Fruit fly (Drosophila melanogaster) whole organism, prepupa: ENCODE measurements around the gene Cks85A.
A peak's percentile ranks its signal among the peaks of the same experiment; 100 is the strongest.

Experiments
- CG11294 ChIP-seq: fragments of 200-800 bp; sonication (Bioruptor generic); IDR thresholded peaks from 2 replicates; pipeline ENCODE4 v1.3.6; 2022; ENCODE audit warnings: missing biosample characterization, missing genetic modification characterization
- CG11762 ChIP-seq: fragments of 200-800 bp; sonication (Bioruptor generic); optimal IDR thresholded peaks from 3 replicates; lab custom pipeline; 2016; ENCODE audit warnings: missing biosample characterization, missing genetic modification characterization; ENCODE audit not compliant: insufficient read depth
- CG11902 ChIP-seq: fragments of 200-800 bp; sonication (Bioruptor generic); optimal IDR thresholded peaks from 3 replicates; lab custom pipeline; 2016; ENCODE audit warnings: missing biosample characterization, missing genetic modification characterization
- CG15336 ChIP-seq: fragments of 200-800 bp; sonication (Bioruptor generic); IDR thresholded peaks from 2 replicates; pipeline ENCODE4 v1.3.6; 2022; ENCODE audit warnings: missing biosample characterization, missing genetic modification characterization
- CG1621 ChIP-seq: fragments of 200-800 bp; sonication (Bioruptor generic); optimal IDR thresholded peaks from 3 replicates; lab custom pipeline; 2018; ENCODE audit warnings: missing biosample characterization, mild to moderate bottlenecking, missing genetic modification characterization
- CG31627 ChIP-seq: fragments of 200-800 bp; sonication (Bioruptor generic); optimal IDR thresholded peaks from 3 replicates; lab custom pipeline; 2016; ENCODE audit warnings: missing biosample characterization, missing genetic modification characterization
- CG34406 ChIP-seq: fragments of 200-800 bp; sonication (Bioruptor generic); optimal IDR thresholded peaks from 3 replicates; lab custom pipeline; 2016; ENCODE audit warnings: missing biosample characterization, missing genetic modification characterization
- CG3919 ChIP-seq: fragments of 200-800 bp; sonication (Bioruptor generic); optimal IDR thresholded peaks from 3 replicates; lab custom pipeline; 2016; ENCODE audit warnings: missing biosample characterization, missing genetic modification characterization
- CG4318 ChIP-seq: fragments of 200-800 bp; sonication (Bioruptor generic); optimal IDR thresholded peaks from 3 replicates; lab custom pipeline; 2017; ENCODE audit warnings: missing biosample characterization, mild to moderate bottlenecking, missing genetic modification characterization
- CG6163 ChIP-seq: fragments of 200-800 bp; sonication (Bioruptor generic); IDR thresholded peaks from 3 replicates; pipeline ENCODE4 v1.3.6; 2022; ENCODE audit warnings: missing biosample characterization, missing genetic modification characterization
- CG6854 ChIP-seq: fragments of 200-800 bp; sonication (Bioruptor generic); optimal IDR thresholded peaks from 2 replicates; lab custom pipeline; 2017; ENCODE audit warnings: missing biosample characterization, mild to moderate bottlenecking, missing genetic modification characterization
- CG8119 ChIP-seq: fragments of 200-800 bp; sonication (Bioruptor generic); IDR thresholded peaks from 3 replicates; pipeline ENCODE4 v1.3.6; 2022; ENCODE audit warnings: missing biosample characterization, missing genetic modification characterization
- CG8319 ChIP-seq: fragments of 200-800 bp; sonication (Bioruptor generic); optimal IDR thresholded peaks from 3 replicates; lab custom pipeline; 2016; ENCODE audit warnings: missing biosample characterization, missing genetic modification characterization
- CG8632 ChIP-seq: fragments of 200-800 bp; sonication (Bioruptor generic); optimal IDR thresholded peaks from 3 replicates; lab custom pipeline; 2016; ENCODE audit warnings: missing biosample characterization, missing genetic modification characterization
- CG9139 ChIP-seq: fragments of 200-800 bp; sonication (Bioruptor generic); optimal IDR thresholded peaks from 3 replicates; lab custom pipeline; 2017; ENCODE audit warnings: missing biosample characterization, mild to moderate bottlenecking, missing genetic modification characterization
- Eip75B ChIP-seq: fragments of 200-800 bp; sonication (Bioruptor generic); optimal IDR thresholded peaks from 3 replicates; lab custom pipeline; 2016; ENCODE audit warnings: missing biosample characterization, missing genetic modification characterization
- Eip78C ChIP-seq: fragments of 200-800 bp; sonication (Bioruptor generic); peaks from one replicate; lab custom pipeline; 2016; ENCODE audit warnings: missing biosample characterization, missing genetic modification characterization
- Eip93F ChIP-seq: fragments of 200-800 bp; sonication (Bioruptor generic); optimal IDR thresholded peaks from 2 replicates; lab custom pipeline; 2016; ENCODE audit warnings: missing biosample characterization, mild to moderate bottlenecking, missing genetic modification characterization
- Ets21C ChIP-seq: fragments of 200-800 bp; sonication (Bioruptor generic); optimal IDR thresholded peaks from 3 replicates; lab custom pipeline; 2016; ENCODE audit warnings: missing biosample characterization, missing genetic modification characterization
- Ets96B ChIP-seq: fragments of 200-800 bp; optimal IDR thresholded peaks from 2 replicates; lab custom pipeline; 2019; ENCODE audit warnings: missing biosample characterization, mild to moderate bottlenecking, missing genetic modification characterization, moderate library complexity
- Gug ChIP-seq: fragments of 200-800 bp; sonication (Bioruptor generic); IDR thresholded peaks from 2 replicates; pipeline ENCODE4 v1.3.6; 2022; ENCODE audit warnings: missing biosample characterization, missing genetic modification characterization
- Hr39 ChIP-seq: fragments of 200-800 bp; sonication (Bioruptor generic); optimal IDR thresholded peaks from 2 replicates; lab custom pipeline; 2016; ENCODE audit warnings: missing biosample characterization, missing genetic modification characterization
- Hr4 ChIP-seq: fragments of 200-800 bp; sonication (Bioruptor generic); optimal IDR thresholded peaks from 3 replicates; lab custom pipeline; 2016; ENCODE audit warnings: missing biosample characterization, missing genetic modification characterization
- Lpt ChIP-seq: fragments of 200-800 bp; sonication (Bioruptor generic); optimal IDR thresholded peaks from 3 replicates; lab custom pipeline; 2016; ENCODE audit warnings: missing biosample characterization, missing genetic modification characterization
- Smox ChIP-seq: fragments of 200-800 bp; sonication (Bioruptor generic); optimal IDR thresholded peaks from 3 replicates; lab custom pipeline; 2016; ENCODE audit warnings: missing biosample characterization, missing genetic modification characterization
- Sox102F ChIP-seq: fragments of 200-800 bp; sonication (Bioruptor generic); optimal IDR thresholded peaks from 2 replicates; lab custom pipeline; 2016; ENCODE audit warnings: missing biosample characterization, mild to moderate bottlenecking, missing genetic modification characterization
- Sox14 ChIP-seq: fragments of 200-800 bp; sonication (Bioruptor generic); optimal IDR thresholded peaks from 3 replicates; lab custom pipeline; 2016; ENCODE audit warnings: missing biosample characterization, missing genetic modification characterization
- Sox15 ChIP-seq: fragments of 200-800 bp; sonication (Bioruptor generic); optimal IDR thresholded peaks from 3 replicates; lab custom pipeline; 2016; ENCODE audit warnings: missing biosample characterization, missing genetic modification characterization
- achi ChIP-seq: fragments of 200-800 bp; sonication (Bioruptor generic); optimal IDR thresholded peaks from 3 replicates; lab custom pipeline; 2016; ENCODE audit warnings: missing biosample characterization, missing genetic modification characterization
- acj6 ChIP-seq: fragments of 200-800 bp; sonication (Bioruptor generic); optimal IDR thresholded peaks from 3 replicates; lab custom pipeline; 2016; ENCODE audit warnings: missing biosample characterization, missing genetic modification characterization
- cyc ChIP-seq: fragments of 200-800 bp; sonication (Bioruptor generic); optimal IDR thresholded peaks from 3 replicates; lab custom pipeline; 2016; ENCODE audit warnings: missing biosample characterization, missing genetic modification characterization
- dac ChIP-seq: fragments of 200-800 bp; sonication (Bioruptor generic); optimal IDR thresholded peaks from 2 replicates; lab custom pipeline; 2017; ENCODE audit warnings: missing biosample characterization, mild to moderate bottlenecking, missing genetic modification characterization
- eg ChIP-seq: fragments of 200-800 bp; sonication (Bioruptor generic); IDR thresholded peaks from 3 replicates; pipeline ENCODE4 v1.3.6; 2022; ENCODE audit warnings: missing biosample characterization, missing genetic modification characterization
- esn ChIP-seq: fragments of 200-800 bp; sonication (Bioruptor generic); optimal IDR thresholded peaks from 2 replicates; lab custom pipeline; 2016; ENCODE audit warnings: missing biosample characterization, mild to moderate bottlenecking, missing genetic modification characterization, moderate library complexity
- fd59A ChIP-seq: fragments of 200-800 bp; sonication (Bioruptor generic); optimal IDR thresholded peaks from 2 replicates; lab custom pipeline; 2017; ENCODE audit warnings: missing biosample characterization, mild to moderate bottlenecking, missing genetic modification characterization, missing genetic modification reagents
- fd85E ChIP-seq: fragments of 200-800 bp; sonication (Bioruptor generic); optimal IDR thresholded peaks from 3 replicates; lab custom pipeline; 2016; ENCODE audit warnings: missing biosample characterization, missing genetic modification characterization
- fkh ChIP-seq: fragments of 200-800 bp; sonication (Bioruptor generic); optimal IDR thresholded peaks from 3 replicates; lab custom pipeline; 2017; ENCODE audit warnings: missing biosample characterization, mild to moderate bottlenecking, missing genetic modification characterization, moderate library complexity
- lz ChIP-seq: fragments of 200-800 bp; sonication (Bioruptor generic); optimal IDR thresholded peaks from 3 replicates; lab custom pipeline; 2016; ENCODE audit warnings: missing biosample characterization, missing genetic modification characterization
- pdm3 ChIP-seq: fragments of 200-800 bp; sonication (Bioruptor generic); optimal IDR thresholded peaks from 3 replicates; lab custom pipeline; 2016; ENCODE audit warnings: missing biosample characterization, missing genetic modification characterization
- salr ChIP-seq, 2 experiments: fragments of 200-800 bp; sonication (Bioruptor generic); optimal IDR thresholded peaks; 3 replicates each; lab custom pipeline; 2016 to 2018; ENCODE audit warnings: missing biosample characterization in 2 of 2, missing genetic modification characterization in 2 of 2, mild to moderate bottlenecking in 1 of 2
- spab ChIP-seq: fragments of 200-800 bp; sonication (Bioruptor generic); optimal IDR thresholded peaks from 2 replicates; lab custom pipeline; 2017; ENCODE audit warnings: missing biosample characterization, mild to moderate bottlenecking, missing genetic modification characterization, missing genetic modification reagents
- ss ChIP-seq, 2 experiments: fragments of 200-800 bp; sonication (Bioruptor generic); optimal IDR thresholded peaks; 2 replicates in 1 of 2; 3 replicates in 1 of 2; lab custom pipeline; 2017 to 2018; ENCODE audit warnings: mild to moderate bottlenecking in 2 of 2, missing biosample characterization in 2 of 2, missing genetic modification characterization in 2 of 2, moderate library complexity in 1 of 2
- svp ChIP-seq: fragments of 200-800 bp; sonication (Bioruptor generic); peaks from one replicate; lab custom pipeline; 2016; ENCODE audit warnings: missing biosample characterization, missing genetic modification characterization
- topi ChIP-seq: fragments of 200-800 bp; sonication (Bioruptor generic); optimal IDR thresholded peaks from 3 replicates; lab custom pipeline; 2016; ENCODE audit warnings: missing biosample characterization, missing genetic modification characterization
- vri ChIP-seq: fragments of 200-800 bp; sonication (Bioruptor generic); optimal IDR thresholded peaks from 3 replicates; lab custom pipeline; 2016; ENCODE audit warnings: missing biosample characterization, mild to moderate bottlenecking, missing genetic modification characterization

Cks85A gene

DNA sequence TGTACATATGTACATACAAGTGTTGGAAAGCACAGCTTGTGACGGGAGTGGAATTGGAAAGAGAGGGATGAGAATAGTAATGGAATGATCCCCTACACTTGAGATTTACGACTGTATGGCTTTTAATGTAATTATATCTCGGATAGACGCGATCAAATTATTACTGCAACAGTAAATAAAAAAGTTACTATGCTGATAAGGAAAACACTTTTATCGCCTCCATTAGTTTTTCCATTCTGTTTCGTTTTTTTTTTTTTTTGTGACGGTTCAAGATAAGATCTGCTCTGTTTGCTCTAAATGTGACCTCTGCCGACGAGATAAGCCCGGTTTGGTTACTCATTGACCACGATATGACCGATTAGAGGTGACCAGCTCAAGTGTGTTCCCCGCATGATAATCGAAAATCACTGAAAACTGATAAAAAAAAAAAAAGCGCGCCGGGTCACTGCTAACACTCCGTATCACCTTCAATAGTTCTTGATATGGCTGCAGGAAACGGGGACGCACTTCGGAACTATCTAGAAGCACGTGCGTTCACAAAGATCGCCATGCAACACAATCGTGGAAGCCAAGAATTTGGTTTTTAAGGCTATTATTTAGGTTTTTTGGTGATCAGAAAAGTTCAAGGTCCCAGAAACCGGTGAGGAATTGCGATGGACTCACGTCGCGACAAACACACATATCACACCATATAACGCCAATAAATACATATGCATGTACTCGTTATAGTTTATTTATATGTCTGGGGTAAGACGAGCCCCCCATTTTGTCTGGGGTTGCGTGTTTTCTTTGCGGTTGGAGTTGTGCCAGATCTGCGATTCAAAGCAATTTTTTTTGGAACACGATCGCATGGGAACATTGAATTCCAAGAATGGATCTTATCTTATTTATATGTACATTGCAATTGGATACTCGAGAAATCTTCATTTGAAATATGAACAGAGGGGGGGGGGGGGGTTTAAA, 47.4 kb downstream of the Cks85A start, which contains the start of gene p (continued):
- TF ChIP-seq CG11762 (GFP tag; lab: Kevin White, UChicago) (peak; percentile 37), CG1621 (peak; percentile 5), CG31627 (peak; percentile 53), lz (peak; percentile 47), esn (GFP tag; lab: Kevin White, UChicago) (peak; percentile 47), Sox102F (GFP tag; lab: Kevin White, UChicago) (peak; percentile 58), fd59A (GFP tag; lab: Kevin White, UChicago) (no peak), pdm3 (GFP tag; lab: Kevin White, UChicago) (peak; percentile 61), CG6163 (GFP tag; lab: Robert Waterston, UW) (peak; percentile 49; the same call in 2 of the 3 replicates), cyc (GFP tag; lab: Kevin White, UChicago) (peak; percentile 60), spab (GFP tag; lab: Kevin White, UChicago) (no peak), CG15336 (GFP tag; lab: Robert Waterston, UW) (0 out of 2 replicates have a peak, but pooled peaks have one; percentile 32), Hr4 (peak; percentile 46), CG9139 (GFP tag; lab: Kevin White, UChicago) (no peak), CG3919 (GFP tag; lab: Kevin White, UChicago) (peak; percentile 70), fd85E (GFP tag; lab: Kevin White, UChicago) (no peak), Lpt (GFP tag; lab: Kevin White, UChicago) (peak; percentile 44), eg (GFP tag; lab: Robert Waterston, UW) (peak; percentile 66; the same call in 2 of the 3 replicates), topi (peak; percentile 55), CG8632 (peak; percentile 23), acj6 (peak; percentile 57)
- TF ChIP-seq, all 60 proteins: peak for 46

DNA sequence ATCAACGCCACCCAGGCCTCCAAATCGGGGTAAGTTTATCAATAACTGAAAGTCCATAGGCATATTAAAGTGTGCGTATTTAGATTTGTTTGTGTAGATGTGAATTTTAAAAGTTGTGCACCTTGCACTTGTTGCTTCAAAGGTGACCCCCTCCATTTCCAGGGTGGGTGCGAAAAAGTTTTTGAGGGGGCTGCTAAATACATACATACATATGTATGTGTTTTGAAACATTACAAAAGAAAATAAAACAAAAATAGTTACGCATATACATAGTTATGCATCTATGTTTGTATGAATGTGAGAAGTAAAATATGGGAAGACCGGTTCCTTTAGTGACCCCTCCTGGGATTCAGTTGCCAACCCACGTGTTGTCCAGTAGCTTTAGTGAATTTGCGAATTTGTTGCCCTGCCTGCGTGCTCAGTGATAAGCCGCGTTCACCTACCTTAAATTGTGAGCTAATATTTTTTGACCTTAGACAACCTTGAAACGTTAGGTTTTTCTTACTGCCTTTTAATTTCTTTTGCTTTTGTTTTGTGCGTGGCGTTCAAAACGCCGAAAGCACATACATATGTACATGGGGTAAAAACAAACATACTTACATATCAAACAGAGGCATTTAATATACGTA, 48.2 kb downstream of the Cks85A start:
- TF ChIP-seq ss (GFP tag; optimal IDR thresholded peaks at IDR 0.05; lab: Kevin White, UChicago), result no peak
- no peak for TF ChIP-seq CG4318 (GFP tag; lab: Kevin White, UChicago)
- TF ChIP-seq vri (GFP tag; lab: Kevin White, UChicago), result no peak
- TF ChIP-seq CG8319 (GFP tag; lab: Kevin White, UChicago), result peak; percentile 40
- TF ChIP-seq acj6, result peak; percentile 41
- TF ChIP-seq CG9139 (GFP tag; lab: Kevin White, UChicago), result no peak
- peak; percentile 39 for TF ChIP-seq Ets96B
- no peak for TF ChIP-seq pdm3 (GFP tag; lab: Kevin White, UChicago)
- TF ChIP-seq Eip93F (GFP tag; lab: Kevin White, UChicago), result no peak
- TF ChIP-seq Hr39 (GFP tag; lab: Kevin White, UChicago), result peak; percentile 39
- peak; percentile 64 for TF ChIP-seq eg (GFP tag; lab: Robert Waterston, UW)
- TF ChIP-seq Sox15 (GFP tag; lab: Kevin White, UChicago), result peak; percentile 17
- no peak for TF ChIP-seq fd85E (GFP tag; lab: Kevin White, UChicago)
- TF ChIP-seq Smox (GFP tag; lab: Kevin White, UChicago), result no peak
- peak; percentile 41 for TF ChIP-seq CG15336 (GFP tag; lab: Robert Waterston, UW)
- TF ChIP-seq salr (GFP tag; optimal IDR thresholded peaks at IDR 0.05; lab: Kevin White, UChicago), result no peak
- no peak for TF ChIP-seq CG11902 (GFP tag; lab: Kevin White, UChicago)
- no peak for TF ChIP-seq dac
- TF ChIP-seq Sox102F (GFP tag; lab: Kevin White, UChicago), result no peak
- TF ChIP-seq topi, result no peak
- no peak for TF ChIP-seq Ets21C (GFP tag; lab: Kevin White, UChicago)
- TF ChIP-seq Eip75B, result peak; percentile 9
- no peak for TF ChIP-seq CG3919 (GFP tag; lab: Kevin White, UChicago)
- no peak for TF ChIP-seq CG34406
- TF ChIP-seq Eip78C (GFP tag; lab: Kevin White, UChicago), result peak; percentile 4
- no peak for TF ChIP-seq CG8632
- no peak for TF ChIP-seq achi (GFP tag; lab: Kevin White, UChicago)
- peak; percentile 10 for TF ChIP-seq Hr4
- TF ChIP-seq fkh (GFP tag; lab: Kevin White, UChicago), result no peak
- TF ChIP-seq CG6163 (GFP tag; lab: Robert Waterston, UW), result peak; percentile 71
- peak; percentile 13 for TF ChIP-seq Sox14
- peak; percentile 40; the same call in 1 of the 2 replicates for TF ChIP-seq CG11294 (GFP tag; lab: Robert Waterston, UW)
- no peak for TF ChIP-seq spab (GFP tag; lab: Kevin White, UChicago)
- TF ChIP-seq CG6854 (GFP tag; lab: Kevin White, UChicago), result no peak
- no peak for TF ChIP-seq fd59A (GFP tag; lab: Kevin White, UChicago)
- TF ChIP-seq Gug, result no peak
- TF ChIP-seq CG8119 (GFP tag; lab: Robert Waterston, UW), result peak; percentile 32; the same call in 2 of the 3 replicates
- no peak for TF ChIP-seq Lpt (GFP tag; lab: Kevin White, UChicago)
- TF ChIP-seq svp, result peak; percentile 74
